Fruit fly (Drosophila melanogaster) whole organism, embryonic: ENCODE results near the gene CG46244.
A peak's percentile ranks its signal among the peaks of the same experiment; 100 is the strongest.

Experiments used
- Adf1 ChIP-seq: fragments of 200-800 bp; sonication (Bioruptor generic); IDR thresholded peaks from 2 replicates; pipeline ENCODE4 v1.3.6; 2022; ENCODE audit warnings: missing biosample characterization, missing genetic modification characterization
- Antp ChIP-seq: fragments of 200-800 bp; sonication (Bioruptor generic); optimal IDR thresholded peaks from 3 replicates; lab custom pipeline; 2016; ENCODE audit warnings: missing biosample characterization, missing genetic modification characterization
- CG11560 ChIP-seq: fragments of 200-800 bp; sonication (Bioruptor generic); IDR thresholded peaks from 3 replicates; pipeline ENCODE4 v1.3.6; 2022; ENCODE audit warnings: missing biosample characterization, missing genetic modification characterization
- CG12744 ChIP-seq: fragments of 200-800 bp; sonication (Bioruptor generic); optimal IDR thresholded peaks from 2 replicates; lab custom pipeline; 2016; ENCODE audit warnings: missing biosample characterization, missing genetic modification characterization
- CG16813 ChIP-seq: fragments of 200-800 bp; sonication (Bioruptor generic); IDR thresholded peaks from 3 replicates; pipeline ENCODE4 v1.3.6; 2022; ENCODE audit warnings: missing biosample characterization, missing genetic modification characterization; ENCODE audit not compliant: partially characterized antibody
- CG17186 ChIP-seq: fragments of 200-800 bp; sonication (Bioruptor generic); optimal IDR thresholded peaks from 3 replicates; lab custom pipeline; 2017; ENCODE audit warnings: missing biosample characterization, missing genetic modification reagents, missing genetic modification characterization
- CG18764 ChIP-seq: fragments of 200-800 bp; sonication (Bioruptor generic); optimal IDR thresholded peaks from 3 replicates; lab custom pipeline; 2016; ENCODE audit warnings: missing biosample characterization, missing genetic modification characterization
- CG2199 ChIP-seq: fragments of 200-800 bp; sonication (Bioruptor generic); IDR thresholded peaks from 3 replicates; pipeline ENCODE4 v1.3.6; 2022; ENCODE audit warnings: missing biosample characterization, missing genetic modification characterization
- CG3065 ChIP-seq: fragments of 200-800 bp; sonication (Bioruptor generic); optimal IDR thresholded peaks from 2 replicates; lab custom pipeline; 2016; ENCODE audit warnings: missing biosample characterization, missing genetic modification characterization
- CG3847 ChIP-seq: fragments of 200-800 bp; sonication (Bioruptor generic); IDR thresholded peaks from 2 replicates; pipeline ENCODE4 v1.3.6; 2022; ENCODE audit warnings: missing biosample characterization, missing genetic modification characterization
- CG4282 ChIP-seq: fragments of 200-800 bp; sonication (Bioruptor generic); optimal IDR thresholded peaks from 2 replicates; lab custom pipeline; 2016; ENCODE audit warnings: missing biosample characterization, missing genetic modification characterization
- CG4424 ChIP-seq: fragments of 200-800 bp; sonication (Bioruptor generic); optimal IDR thresholded peaks from 3 replicates; lab custom pipeline; 2016; ENCODE audit warnings: missing biosample characterization, missing genetic modification characterization
- CG6791 ChIP-seq: fragments of 200-800 bp; sonication (Bioruptor generic); IDR thresholded peaks from 3 replicates; pipeline ENCODE4 v1.3.6; 2022; ENCODE audit warnings: missing biosample characterization, missing genetic modification characterization; ENCODE audit not compliant: partially characterized antibody
- CG6813 ChIP-seq: fragments of 200-800 bp; sonication (Bioruptor generic); optimal IDR thresholded peaks from 2 replicates; lab custom pipeline; 2017; ENCODE audit warnings: missing biosample characterization, missing genetic modification characterization, mild to moderate bottlenecking, moderate library complexity, missing genetic modification reagents
- CG9817 ChIP-seq: fragments of 200-800 bp; sonication (Bioruptor generic); optimal IDR thresholded peaks from 2 replicates; lab custom pipeline; 2018; ENCODE audit warnings: missing biosample characterization, mild to moderate bottlenecking, missing genetic modification characterization, moderate library complexity
- Chrac-16 ChIP-seq: fragments of 200-800 bp; sonication (Bioruptor generic); optimal IDR thresholded peaks from 3 replicates; lab custom pipeline; 2016; ENCODE audit warnings: missing biosample characterization, missing genetic modification characterization
- CrebB ChIP-seq: fragments of 200-800 bp; sonication (Bioruptor generic); optimal IDR thresholded peaks from 3 replicates; lab custom pipeline; 2018; ENCODE audit warnings: missing biosample characterization, mild to moderate bottlenecking, missing genetic modification characterization
- Dek ChIP-seq: fragments of 200-800 bp; sonication (Bioruptor generic); optimal IDR thresholded peaks from 3 replicates; lab custom pipeline; 2019; ENCODE audit warnings: missing biosample characterization, mild to moderate bottlenecking, missing genetic modification characterization, moderate library complexity
- Dip3 ChIP-seq: fragments of 200-800 bp; sonication (Bioruptor generic); optimal IDR thresholded peaks from 3 replicates; lab custom pipeline; 2016; ENCODE audit warnings: missing biosample characterization, missing genetic modification characterization
- Doc3 ChIP-seq: fragments of 200-800 bp; sonication (Bioruptor generic); IDR thresholded peaks from 3 replicates; pipeline ENCODE4 v1.3.6; 2022; ENCODE audit warnings: missing biosample characterization, missing genetic modification characterization; ENCODE audit not compliant: partially characterized antibody
- Dref ChIP-seq: fragments of 200-800 bp; sonication (Bioruptor generic); IDR thresholded peaks from 2 replicates; pipeline ENCODE4 v1.3.6; 2022; ENCODE audit warnings: missing biosample characterization, missing genetic modification characterization
- Hey ChIP-seq: fragments of 200-800 bp; sonication (Bioruptor generic); optimal IDR thresholded peaks from 3 replicates; lab custom pipeline; 2018; ENCODE audit warnings: missing biosample characterization, mild to moderate bottlenecking, missing genetic modification characterization
- Hmr ChIP-seq: fragments of 200-800 bp; sonication (Bioruptor generic); optimal IDR thresholded peaks from 3 replicates; lab custom pipeline; 2017; ENCODE audit warnings: mild to moderate bottlenecking, missing biosample characterization, missing genetic modification reagents, missing genetic modification characterization
- Hr78 ChIP-seq, 2 experiments: fragments of 200-800 bp in 1 of 2; fragments of >200 bp in 1 of 2; sonication (Bioruptor generic) in 1 of 2; optimal IDR thresholded peaks; 2 replicates each; lab custom pipeline; 2017 to 2019; ENCODE audit warnings: missing biosample characterization in 2 of 2, missing genetic modification characterization in 2 of 2, mild to moderate bottlenecking in 1 of 2, moderate library complexity in 1 of 2
- MBD-R2 ChIP-seq: fragments of 200-800 bp; sonication (Bioruptor generic); IDR thresholded peaks from 2 replicates; pipeline ENCODE4 v1.3.6; 2022; ENCODE audit warnings: missing biosample characterization, missing genetic modification characterization
- Meics ChIP-seq: fragments of 200-800 bp; sonication (Bioruptor generic); optimal IDR thresholded peaks from 2 replicates; lab custom pipeline; 2017; ENCODE audit warnings: missing biosample characterization, mild to moderate bottlenecking, missing genetic modification characterization
- bcd ChIP-seq: fragments of 200-800 bp; sonication (Bioruptor generic); optimal IDR thresholded peaks from 2 replicates; lab custom pipeline; 2017; ENCODE audit warnings: missing biosample characterization, mild to moderate bottlenecking, missing genetic modification characterization
- cato ChIP-seq: fragments of 200-800 bp; sonication (Bioruptor generic); optimal IDR thresholded peaks from 2 replicates; lab custom pipeline; 2016; ENCODE audit warnings: missing biosample characterization, missing genetic modification characterization, borderline replicate concordance
- chm ChIP-seq: fragments of 200-800 bp; sonication (Bioruptor generic); IDR thresholded peaks from 2 replicates; pipeline ENCODE4 v1.3.6; 2022; ENCODE audit warnings: missing biosample characterization, missing genetic modification characterization
- crp ChIP-seq, 2 experiments: fragments of 200-800 bp; sonication (Bioruptor generic); optimal IDR thresholded peaks; 2 replicates in 1 of 2; 3 replicates in 1 of 2; lab custom pipeline; 2017; ENCODE audit warnings: missing biosample characterization in 2 of 2, missing genetic modification characterization in 2 of 2, mild to moderate bottlenecking in 1 of 2, moderate library complexity in 1 of 2
- da ChIP-seq: fragments of 200-800 bp; sonication (Bioruptor generic); optimal IDR thresholded peaks from 2 replicates; lab custom pipeline; 2016; ENCODE audit warnings: missing biosample characterization, missing genetic modification characterization
- eyg ChIP-seq: fragments of 200-800 bp; sonication (Bioruptor generic); optimal IDR thresholded peaks from 3 replicates; lab custom pipeline; 2016; ENCODE audit warnings: missing biosample characterization, missing genetic modification characterization
- fd64A ChIP-seq: fragments of 200-800 bp; sonication (Bioruptor generic); optimal IDR thresholded peaks from 3 replicates; lab custom pipeline; 2018; ENCODE audit warnings: missing biosample characterization, mild to moderate bottlenecking, missing genetic modification characterization
- fru ChIP-seq: fragments of >200 bp; optimal IDR thresholded peaks from 2 replicates; lab custom pipeline; 2017
- gfzf ChIP-seq: fragments of 200-800 bp; sonication (Bioruptor generic); optimal IDR thresholded peaks from 2 replicates; lab custom pipeline; 2016; ENCODE audit warnings: missing biosample characterization, mild to moderate bottlenecking, missing genetic modification characterization, moderate library complexity
- gsb-n ChIP-seq: fragments of 200-800 bp; sonication (Bioruptor generic); optimal IDR thresholded peaks from 3 replicates; lab custom pipeline; 2018; ENCODE audit warnings: missing biosample characterization, mild to moderate bottlenecking, missing genetic modification characterization
- gt ChIP-seq: fragments of 200-800 bp; sonication (Bioruptor generic); IDR thresholded peaks from 2 replicates; pipeline ENCODE4 v1.3.6; 2022; ENCODE audit warnings: missing biosample characterization, missing genetic modification characterization
- hb ChIP-seq: fragments of 200-800 bp; sonication (Bioruptor generic); IDR thresholded peaks from 3 replicates; pipeline ENCODE4 v1.3.6; 2022; ENCODE audit warnings: missing biosample characterization, missing genetic modification characterization; ENCODE audit not compliant: partially characterized antibody
- hkb ChIP-seq, 2 experiments: fragments of 200-800 bp in 1 of 2; fragments of >200 bp in 1 of 2; sonication (Bioruptor generic) in 1 of 2; IDR thresholded peaks in 1 of 2; optimal IDR thresholded peaks in 1 of 2; 2 replicates each; pipeline versions ENCODE4 v1.3.6 to Lab custom; 2017 to 2022; ENCODE audit warnings: missing biosample characterization in 1 of 2, missing genetic modification characterization in 1 of 2
- luna ChIP-seq: fragments of 200-800 bp; sonication (Bioruptor generic); optimal IDR thresholded peaks from 2 replicates; lab custom pipeline; 2016; ENCODE audit warnings: missing biosample characterization, missing genetic modification characterization
- p53 ChIP-seq: fragments of 200-800 bp; sonication (Bioruptor generic); optimal IDR thresholded peaks from 2 replicates; lab custom pipeline; 2016; ENCODE audit warnings: missing biosample characterization, missing genetic modification characterization
- schlank ChIP-seq: fragments of 200-800 bp; sonication (Bioruptor generic); optimal IDR thresholded peaks from 2 replicates; lab custom pipeline; 2018; ENCODE audit warnings: missing biosample characterization, mild to moderate bottlenecking, missing genetic modification characterization
- so ChIP-seq: fragments of 200-800 bp; sonication (Bioruptor generic); IDR thresholded peaks from 3 replicates; pipeline ENCODE4 v1.3.6; 2022; ENCODE audit warnings: missing biosample characterization, missing genetic modification characterization
- sug ChIP-seq: fragments of 200-800 bp; optimal IDR thresholded peaks from 2 replicates; lab custom pipeline; 2019; ENCODE audit warnings: missing biosample characterization, mild to moderate bottlenecking, missing genetic modification characterization, moderate library complexity
- tll ChIP-seq, 2 experiments: fragments of 200-800 bp in 1 of 2; fragments of >200 bp in 1 of 2; sonication (Bioruptor generic) in 1 of 2; optimal IDR thresholded peaks; 2 replicates each; lab custom pipeline; 2017 to 2019; ENCODE audit warnings: missing biosample characterization in 2 of 2, missing genetic modification characterization in 2 of 2, mild to moderate bottlenecking in 1 of 2, moderate library complexity in 1 of 2
- tna ChIP-seq: fragments of 200-800 bp; sonication (Bioruptor generic); IDR thresholded peaks from 2 replicates; pipeline ENCODE4 v1.3.6; 2022; ENCODE audit warnings: missing biosample characterization, missing genetic modification characterization; ENCODE audit not compliant: partially characterized antibody
- twi ChIP-seq: fragments of 200-800 bp; optimal IDR thresholded peaks from 2 replicates; lab custom pipeline; 2019; ENCODE audit warnings: missing biosample characterization, mild to moderate bottlenecking, missing genetic modification characterization, moderate library complexity
- tx ChIP-seq: fragments of 200-800 bp; sonication (Bioruptor generic); optimal IDR thresholded peaks from 2 replicates; lab custom pipeline; 2016; ENCODE audit warnings: missing biosample characterization, missing genetic modification characterization
- zf30C ChIP-seq: fragments of 200-800 bp; sonication (Bioruptor generic); optimal IDR thresholded peaks from 3 replicates; lab custom pipeline; 2018; ENCODE audit warnings: missing biosample characterization, mild to moderate bottlenecking, missing genetic modification characterization

The CG46244 gene

dm6 chr2L:19582185-19582584 is 24.2 kb upstream of the CG46244 start, which contains the start of gene Hakai (continued):
- TF ChIP-seq MBD-R2 (GFP tag; lab: Robert Waterston, UW) (peak; percentile 94), CG16813 (GFP tag; lab: Robert Waterston, UW) (peak; percentile 51), chm (GFP tag; lab: Robert Waterston, UW) (0 out of 2 replicates have a peak, but pooled peaks have one; percentile 12), so (GFP tag; lab: Robert Waterston, UW) (0 out of 3 replicates have a peak, but pooled peaks have one; percentile 49), eyg (GFP tag; lab: Kevin White, UChicago) (peak; percentile 58), Hr78 (GFP tag; optimal IDR thresholded peaks at IDR 0.05; lab: Kevin White, UChicago) (no peak), CG6791 (GFP tag; lab: Robert Waterston, UW) (peak; percentile 64; the same call in 2 of the 3 replicates), CG18764 (peak; percentile 45), da (GFP tag; lab: Kevin White, UChicago) (peak; percentile 39), cato (GFP tag; lab: Kevin White, UChicago) (no peak), schlank (tag; lab: Kevin White, UChicago) (peak; percentile 12), gfzf (peak; percentile 31), CG3847 (GFP tag; lab: Robert Waterston, UW) (peak; percentile 89), CG2199 (GFP tag; lab: Robert Waterston, UW) (0 out of 3 replicates have a peak, but pooled peaks have one; percentile 67), CG12744 (GFP tag; lab: Kevin White, UChicago) (peak; percentile 2), fd64A (no peak), CG11560 (peak; percentile 33; the same call in 1 of the 3 replicates), Dref (GFP tag; lab: Robert Waterston, UW) (peak; percentile 48), zf30C (no peak), luna (GFP tag; lab: Kevin White, UChicago) (peak; percentile 25), CrebB (no peak), crp (GFP tag; optimal IDR thresholded peaks at IDR 0.05; lab: Kevin White, UChicago) (peak in 1 of 2 experiments; percentile 72), CG4282 (GFP tag; lab: Kevin White, UChicago) (no peak), Dip3 (GFP tag; lab: Kevin White, UChicago) (peak; percentile 65), CG6813 (GFP tag; lab: Kevin White, UChicago) (peak; percentile 35), Hey (no peak), CG3065 (GFP tag; lab: Kevin White, UChicago) (peak; percentile 23), CG17186 (peak; percentile 79), CG9817 (tag; lab: Kevin White, UChicago) (peak; percentile 41), Hmr (peak; percentile 40), hb (GFP tag; lab: Robert Waterston, UW) (0 out of 3 replicates have a peak, but pooled peaks have one; percentile 25), twi (tag; lab: Kevin White, UChicago) (peak; percentile 32), Adf1 (peak; percentile 37; the same call in 1 of the 2 replicates), CG4424 (GFP tag; lab: Kevin White, UChicago) (peak; percentile 60), Chrac-16 (GFP tag; lab: Kevin White, UChicago) (peak; percentile 57), fru (no peak), hkb (optimal IDR thresholded peaks at IDR 0.05; lab: Kevin White, UChicago) (no peak), hkb (GFP tag; IDR thresholded peaks at IDR 0.05; lab: Robert Waterston, UW) (peak; percentile 58), tll (GFP tag; optimal IDR thresholded peaks at IDR 0.05; lab: Kevin White, UChicago) (no peak), Meics (GFP tag; lab: Kevin White, UChicago) (peak; percentile 18), sug (tag; lab: Kevin White, UChicago) (peak; percentile 63), Dek (tag; lab: Kevin White, UChicago) (no peak), Antp (GFP tag; lab: Kevin White, UChicago) (peak; percentile 82), bcd (GFP tag; lab: Kevin White, UChicago) (peak; percentile 54), Doc3 (GFP tag; lab: Robert Waterston, UW) (no peak), tx (peak; percentile 56), p53 (GFP tag; lab: Kevin White, UChicago) (peak; percentile 45), tna (GFP tag; lab: Robert Waterston, UW) (peak; percentile 41; the same call in 1 of the 2 replicates), gt (GFP tag; lab: Robert Waterston, UW) (no peak), gsb-n (peak; percentile 28)
